Worm (Caenorhabditis elegans) whole organism, early embryonic: ENCODE measurements around the gene alh-2.
A peak's percentile ranks its signal among the peaks of the same experiment; 100 is the strongest.

Experiments
- B0310.2 ChIP-seq: sonication (generic microtip); optimal IDR thresholded peaks from 2 replicates; lab custom pipeline; 2016; ENCODE audit warnings: mild to moderate bottlenecking, missing genetic modification characterization, missing compliant biosample characterization
- F13C5.2 ChIP-seq: sonication (generic microtip); optimal IDR thresholded peaks from 2 replicates; lab custom pipeline; 2017; ENCODE audit warnings: mild to moderate bottlenecking, missing genetic modification characterization, inconsistent platforms, missing compliant biosample characterization
- aly-1 ChIP-seq: sonication (generic microtip); optimal IDR thresholded peaks from 2 replicates; lab custom pipeline; 2016; ENCODE audit warnings: missing genetic modification characterization, missing compliant biosample characterization
- ama-1 ChIP-seq: fragments of 150-350 bp; optimal IDR thresholded peaks from 2 replicates; lab custom pipeline; 2014
- ceh-13 ChIP-seq: fragments of 200-800 bp; sonication (Bioruptor generic); optimal IDR thresholded peaks from 2 replicates; lab custom pipeline; 2018; ENCODE audit warnings: mild to moderate bottlenecking, missing genetic modification characterization, missing compliant biosample characterization
- ceh-36 ChIP-seq: sonication (generic microtip); optimal IDR thresholded peaks from 2 replicates; lab custom pipeline; 2016; ENCODE audit warnings: missing genetic modification characterization, inconsistent platforms, missing compliant biosample characterization
- ets-7 ChIP-seq: sonication (generic microtip); optimal IDR thresholded peaks from 2 replicates; lab custom pipeline; 2016; ENCODE audit warnings: missing genotype, missing genetic modification characterization, missing compliant biosample characterization
- flt-1 ChIP-seq: fragments of 200-800 bp; sonication (Bioruptor generic); IDR thresholded peaks from 2 replicates; pipeline ENCODE4 v1.3.6; 2022; ENCODE audit warnings: missing genetic modification characterization, missing compliant biosample characterization
- hmbx-1 ChIP-seq: sonication (generic microtip); optimal IDR thresholded peaks from 2 replicates; lab custom pipeline; 2016; ENCODE audit warnings: mild to moderate bottlenecking, missing genetic modification characterization, missing compliant biosample characterization
- hmg-4 ChIP-seq: fragments of 200-800 bp; sonication (Bioruptor generic); optimal IDR thresholded peaks from 2 replicates; lab custom pipeline; 2018; ENCODE audit warnings: mild to moderate bottlenecking, missing genetic modification characterization, missing compliant biosample characterization
- hnd-1 ChIP-seq: sonication (generic microtip); optimal IDR thresholded peaks from 2 replicates; lab custom pipeline; 2016; ENCODE audit warnings: missing genetic modification characterization, missing compliant biosample characterization
- pes-1 ChIP-seq: fragments of 200-800 bp; sonication (Bioruptor generic); IDR thresholded peaks from 2 replicates; pipeline ENCODE4 v1.3.6; 2022; ENCODE audit warnings: missing genetic modification reagents, missing genetic modification characterization, missing compliant biosample characterization
- scrt-1 ChIP-seq: fragments of 200-800 bp; sonication (Bioruptor generic); IDR thresholded peaks from 2 replicates; pipeline ENCODE4 v1.3.6; 2022; ENCODE audit warnings: missing genetic modification characterization, missing compliant biosample characterization
- sea-1 ChIP-seq: fragments of 200-800 bp; sonication (Bioruptor generic); conservative IDR thresholded peaks from 2 replicates; pipeline ENCODE4 v1.3.6; 2022; ENCODE audit warnings: missing genetic modification characterization, missing compliant biosample characterization
- tbx-11 ChIP-seq: fragments of 200-800 bp; sonication (Bioruptor generic); IDR thresholded peaks from 2 replicates; pipeline ENCODE4 v1.3.6; 2022; ENCODE audit warnings: missing genetic modification characterization, missing compliant biosample characterization
- tbx-37 ChIP-seq: fragments of 200-800 bp; sonication (Bioruptor generic); conservative IDR thresholded peaks from 2 replicates; pipeline ENCODE4 v1.3.6; 2022; ENCODE audit warnings: missing genetic modification reagents, missing genetic modification characterization, missing compliant biosample characterization
- tra-4 ChIP-seq: sonication (generic microtip); optimal IDR thresholded peaks from 2 replicates; lab custom pipeline; 2017; ENCODE audit warnings: missing genetic modification characterization, missing compliant biosample characterization

alh-2 gene

ce11 chrV:1643886-1644285 is at the start of gene alh-2:
Gene alh-2 (plus strand): TSS chrV:1644169.
- no peak for TF ChIP-seq scrt-1
- TF ChIP-seq hmbx-1 (tag; lab: Kevin White, UChicago) = no peak
- TF ChIP-seq pes-1 (GFP tag; lab: Robert Waterston, UW) = no peak
- no peak for TF ChIP-seq tbx-37
- no peak for TF ChIP-seq flt-1 (GFP tag; lab: Robert Waterston, UW)
- TF ChIP-seq aly-1 (tag; lab: Kevin White, UChicago) = no peak
- TF ChIP-seq ceh-13 (GFP tag; lab: Kevin White, UChicago) = no peak
- no peak for TF ChIP-seq ets-7 (tag; lab: Kevin White, UChicago)
- TF ChIP-seq B0310.2 = no peak

DNA sequence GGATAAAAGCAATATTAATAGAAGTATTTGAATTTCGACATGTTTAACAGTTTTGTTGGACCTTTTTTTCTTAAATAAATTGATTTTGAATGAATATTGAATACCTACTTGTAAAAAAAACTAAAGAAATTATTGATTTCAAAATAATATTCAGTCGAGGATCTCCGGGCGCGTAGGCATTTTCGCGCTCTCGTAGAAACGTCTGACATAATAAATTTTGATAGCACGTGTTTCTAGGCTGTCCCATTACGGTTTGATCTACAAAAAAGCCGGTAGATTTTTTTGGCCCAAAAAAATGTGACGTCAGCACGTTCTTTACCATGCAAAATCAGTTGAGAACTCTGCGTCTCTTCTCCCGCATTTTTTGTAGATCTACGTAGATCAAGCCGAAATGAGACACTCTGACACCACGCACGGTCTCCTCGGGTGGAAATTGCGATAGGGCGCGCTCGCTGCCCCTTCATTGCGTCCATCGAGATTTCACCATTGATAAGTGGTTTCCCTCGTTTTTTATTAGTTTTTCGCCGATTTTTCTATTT is 49.3 kb upstream of the alh-2 start:
- TF ChIP-seq ets-7 (tag; lab: Kevin White, UChicago) = no peak
- no peak for TF ChIP-seq hmg-4 (GFP tag; lab: Kevin White, UChicago)
- TF ChIP-seq tbx-11 = no peak
- no peak for TF ChIP-seq ama-1 (lab: Kevin White, UChicago)

- TF ChIP-seq pes-1 (GFP tag; lab: Robert Waterston, UW) = peak; percentile 66
- peak; percentile 63; the same call in 1 of the 2 replicates for TF ChIP-seq sea-1 (GFP tag; lab: Robert Waterston, UW)
Measured at ce11 chrV:1599088-1599487, 44.9 kb upstream of the alh-2 start.

DNA sequence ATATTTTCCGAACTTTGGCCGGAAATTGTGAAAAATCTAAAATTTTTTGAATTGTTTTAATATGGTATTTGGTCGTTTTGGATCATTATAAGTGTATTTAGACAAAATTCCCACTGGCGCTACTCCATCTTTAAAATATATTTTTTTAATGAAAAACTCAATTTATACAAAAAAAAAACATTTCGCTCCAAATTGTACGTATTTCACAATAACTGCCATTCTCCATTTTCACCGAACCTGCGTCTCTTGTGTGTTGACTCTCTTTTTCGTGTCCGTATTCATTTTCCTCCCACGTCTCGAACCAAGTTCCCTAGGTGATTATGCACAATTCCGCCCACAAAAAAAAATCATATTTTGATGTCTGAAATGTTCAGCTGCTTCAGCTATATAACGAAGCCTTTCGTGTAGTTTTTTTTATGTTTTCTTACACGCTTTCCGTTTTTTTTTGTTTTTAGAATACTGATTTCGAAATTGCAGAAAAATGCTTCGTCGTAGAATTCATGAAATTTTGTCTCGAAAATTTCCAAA is 43.3 kb upstream of the alh-2 start, which contains the start of gene F16B4.2:
F16B4.2 (plus strand) TSS at position 478 of the 528 bp plus-strand sequence.
- no peak for TF ChIP-seq B0310.2
- TF ChIP-seq flt-1 (GFP tag; lab: Robert Waterston, UW) = no peak
- TF ChIP-seq scrt-1 = no peak

- no peak for TF ChIP-seq F13C5.2 (tag; lab: Kevin White, UChicago)
- TF ChIP-seq aly-1 (tag; lab: Kevin White, UChicago) = no peak
- no peak for TF ChIP-seq tbx-37
- no peak for TF ChIP-seq ets-7 (tag; lab: Kevin White, UChicago)
- no peak for TF ChIP-seq ceh-13 (GFP tag; lab: Kevin White, UChicago)
- no peak for TF ChIP-seq ceh-36 (tag; lab: Kevin White, UChicago)
- no peak for TF ChIP-seq tbx-11
- no peak for TF ChIP-seq scrt-1
- no peak for TF ChIP-seq hmg-4 (GFP tag; lab: Kevin White, UChicago)
- TF ChIP-seq tra-4 (tag; lab: Kevin White, UChicago) = no peak
- TF ChIP-seq ama-1 (lab: Kevin White, UChicago) = no peak
- TF ChIP-seq pes-1 (GFP tag; lab: Robert Waterston, UW) = no peak
- no peak for TF ChIP-seq hmbx-1 (tag; lab: Kevin White, UChicago)
- no peak for TF ChIP-seq hnd-1 (tag; lab: Kevin White, UChicago)
- no peak for TF ChIP-seq sea-1 (GFP tag; lab: Robert Waterston, UW)
- no peak for TF ChIP-seq flt-1 (GFP tag; lab: Robert Waterston, UW)
Measured at ce11 chrV:1607790-1608189, 36.2 kb upstream of the alh-2 start, which contains the start of gene nhr-178. Gene nhr-178 (minus strand): TSS chrV:1607953.

DNA sequence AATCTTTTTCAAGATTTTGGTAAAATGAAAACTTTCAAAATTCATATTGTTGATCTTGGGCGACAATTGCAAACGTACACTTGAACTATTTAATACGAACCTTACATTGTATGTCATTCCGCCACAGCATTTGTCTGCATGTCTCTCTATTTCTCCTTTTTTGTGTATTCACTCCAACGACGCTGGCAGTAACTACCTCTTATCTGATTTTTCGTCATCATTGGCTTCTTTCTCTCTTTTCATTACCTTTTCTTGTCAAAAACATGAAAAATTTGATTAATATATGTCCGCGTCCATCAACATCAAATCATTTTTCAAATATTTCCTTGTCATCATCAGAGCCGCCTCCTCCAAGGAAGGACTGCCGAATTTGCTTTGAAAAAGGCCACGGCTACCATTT is 33.9 kb upstream of the alh-2 start, which contains the start of gene nhr-177:
nhr-177 (plus strand) TSS at position 167 of the 400 bp plus-strand sequence.
- TF ChIP-seq hmbx-1 (tag; lab: Kevin White, UChicago) (no peak), F13C5.2 (tag; lab: Kevin White, UChicago) (no peak), ceh-36 (tag; lab: Kevin White, UChicago) (no peak), scrt-1 (no peak), B0310.2 (no peak), sea-1 (GFP tag; lab: Robert Waterston, UW) (no peak), ets-7 (tag; lab: Kevin White, UChicago) (no peak), hnd-1 (tag; lab: Kevin White, UChicago) (no peak), tbx-37 (no peak), hmg-4 (GFP tag; lab: Kevin White, UChicago) (no peak), flt-1 (GFP tag; lab: Robert Waterston, UW) (no peak), ama-1 (lab: Kevin White, UChicago) (no peak), tbx-11 (no peak), aly-1 (tag; lab: Kevin White, UChicago) (no peak), pes-1 (GFP tag; lab: Robert Waterston, UW) (no peak), tra-4 (tag; lab: Kevin White, UChicago) (no peak)

DNA sequence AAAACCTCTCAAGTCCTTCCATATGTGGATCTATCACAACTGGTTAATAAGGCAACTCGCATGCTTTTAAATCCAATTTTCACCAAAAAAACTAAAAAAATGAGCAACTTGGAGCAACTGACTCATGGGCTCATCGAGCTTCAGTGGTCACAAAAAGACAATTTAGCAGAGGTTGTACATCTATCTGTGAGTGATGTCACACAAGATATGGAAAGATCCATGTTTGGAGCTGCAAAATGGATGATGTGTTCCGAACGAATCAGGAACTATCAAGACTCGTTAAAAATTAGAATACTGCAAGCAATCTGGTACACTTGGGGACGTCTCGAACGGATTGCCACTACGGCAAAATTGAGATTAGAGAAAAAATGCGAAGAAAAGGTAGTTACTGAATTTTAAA is 32.4 kb upstream of the alh-2 start:
- no peak for TF ChIP-seq scrt-1
- no peak for TF ChIP-seq hmg-4 (GFP tag; lab: Kevin White, UChicago)
- TF ChIP-seq tra-4 (tag; lab: Kevin White, UChicago) = no peak
- no peak for TF ChIP-seq B0310.2
- TF ChIP-seq ama-1 (lab: Kevin White, UChicago) = no peak
- TF ChIP-seq tbx-37 = no peak
- TF ChIP-seq aly-1 (tag; lab: Kevin White, UChicago) = no peak
- TF ChIP-seq hnd-1 (tag; lab: Kevin White, UChicago) = no peak
- TF ChIP-seq F13C5.2 (tag; lab: Kevin White, UChicago) = no peak
- TF ChIP-seq ets-7 (tag; lab: Kevin White, UChicago) = no peak
- no peak for TF ChIP-seq ceh-13 (GFP tag; lab: Kevin White, UChicago)
- TF ChIP-seq hmbx-1 (tag; lab: Kevin White, UChicago) = no peak
- no peak for TF ChIP-seq pes-1 (GFP tag; lab: Robert Waterston, UW)

ce11 chrV:1614726-1615125 is 29.2 kb upstream of the alh-2 start, which contains the start of gene srbc-41:
Gene srbc-41 (minus strand): TSS chrV:1614826.
- TF ChIP-seq ceh-13 (GFP tag; lab: Kevin White, UChicago) (no peak), sea-1 (GFP tag; lab: Robert Waterston, UW) (no peak), B0310.2 (no peak)
